Fruit fly (Drosophila melanogaster) whole organism, embryonic: ENCODE measurements around the gene CG5346.

Source experiments
- C15 ChIP-seq: fragments of 200-800 bp; sonication (Bioruptor generic); IDR thresholded peaks from 3 replicates; pipeline ENCODE4 v1.3.6; 2022; ENCODE audit warnings: missing biosample characterization, missing genetic modification characterization
- CG12071 ChIP-seq: fragments of 200-800 bp; sonication (Bioruptor generic); optimal IDR thresholded peaks from 3 replicates; lab custom pipeline; 2018; ENCODE audit warnings: missing biosample characterization, mild to moderate bottlenecking, missing genetic modification characterization
- CG12942 ChIP-seq: fragments of 200-800 bp; sonication (Bioruptor generic); optimal IDR thresholded peaks from 3 replicates; lab custom pipeline; 2016; ENCODE audit warnings: missing biosample characterization, missing genetic modification characterization
- CG13894 ChIP-seq: fragments of 200-800 bp; sonication (Bioruptor generic); optimal IDR thresholded peaks from 3 replicates; lab custom pipeline; 2018; ENCODE audit warnings: missing biosample characterization, mild to moderate bottlenecking, missing genetic modification characterization, moderate library complexity
- CG14050 ChIP-seq: fragments of 200-800 bp; sonication (Bioruptor generic); IDR thresholded peaks from 3 replicates; pipeline ENCODE4 v1.3.6; 2022; ENCODE audit warnings: missing biosample characterization, missing genetic modification characterization
- CG1603 ChIP-seq: fragments of 200-800 bp; sonication (Bioruptor generic); optimal IDR thresholded peaks from 2 replicates; lab custom pipeline; 2019; ENCODE audit warnings: missing biosample characterization, mild to moderate bottlenecking, missing genetic modification characterization, moderate library complexity
- CG17361 ChIP-seq: fragments of 200-800 bp; sonication (Bioruptor generic); IDR thresholded peaks from 3 replicates; pipeline ENCODE4 v1.3.6; 2022; ENCODE audit warnings: missing biosample characterization, missing genetic modification characterization
- CG17912 ChIP-seq: fragments of 200-800 bp; sonication (Bioruptor generic); optimal IDR thresholded peaks from 2 replicates; lab custom pipeline; 2018; ENCODE audit warnings: missing biosample characterization, mild to moderate bottlenecking, missing genetic modification characterization
- CG1832 ChIP-seq: fragments of 200-800 bp; sonication (Bioruptor generic); optimal IDR thresholded peaks from 2 replicates; lab custom pipeline; 2017; ENCODE audit warnings: missing biosample characterization, mild to moderate bottlenecking, missing genetic modification characterization, inconsistent platforms
- CG18764 ChIP-seq: fragments of 200-800 bp; sonication (Bioruptor generic); optimal IDR thresholded peaks from 3 replicates; lab custom pipeline; 2016; ENCODE audit warnings: missing biosample characterization, missing genetic modification characterization
- CG2116 ChIP-seq: fragments of 200-800 bp; sonication (Bioruptor generic); optimal IDR thresholded peaks from 3 replicates; lab custom pipeline; 2018; ENCODE audit warnings: missing biosample characterization, mild to moderate bottlenecking, missing genetic modification characterization
- CG2199 ChIP-seq: fragments of 200-800 bp; sonication (Bioruptor generic); IDR thresholded peaks from 3 replicates; pipeline ENCODE4 v1.3.6; 2022; ENCODE audit warnings: missing biosample characterization, missing genetic modification characterization
- CG2889 ChIP-seq: fragments of 200-800 bp; sonication (Bioruptor generic); IDR thresholded peaks from 3 replicates; pipeline ENCODE4 v1.3.6; 2022; ENCODE audit warnings: missing biosample characterization, missing genetic modification characterization
- CG30403 ChIP-seq: fragments of 200-800 bp; sonication (Bioruptor generic); optimal IDR thresholded peaks from 3 replicates; lab custom pipeline; 2016; ENCODE audit warnings: missing biosample characterization, missing genetic modification characterization
- CG31388 ChIP-seq: fragments of 200-800 bp; sonication (Bioruptor generic); optimal IDR thresholded peaks from 2 replicates; lab custom pipeline; 2016; ENCODE audit warnings: missing biosample characterization, missing genetic modification characterization
- CG3163 ChIP-seq: fragments of 200-800 bp; sonication (Bioruptor generic); optimal IDR thresholded peaks from 3 replicates; lab custom pipeline; 2016; ENCODE audit warnings: missing biosample characterization, missing genetic modification characterization
- CG34422 ChIP-seq: fragments of 200-800 bp; sonication (Bioruptor generic); IDR thresholded peaks from 3 replicates; pipeline ENCODE4 v1.3.6; 2022; ENCODE audit warnings: missing biosample characterization, missing genetic modification characterization
- CG4360 ChIP-seq: fragments of 200-800 bp; sonication (Bioruptor generic); IDR thresholded peaks from 2 replicates; pipeline ENCODE4 v1.3.6; 2022; ENCODE audit warnings: missing biosample characterization, missing genetic modification characterization
- CG6654 ChIP-seq: fragments of 200-800 bp; sonication (Bioruptor generic); optimal IDR thresholded peaks from 2 replicates; lab custom pipeline; 2017; ENCODE audit warnings: missing biosample characterization, mild to moderate bottlenecking, missing genetic modification characterization
- CG6791 ChIP-seq: fragments of 200-800 bp; sonication (Bioruptor generic); IDR thresholded peaks from 3 replicates; pipeline ENCODE4 v1.3.6; 2022; ENCODE audit warnings: missing biosample characterization, missing genetic modification characterization; ENCODE audit not compliant: partially characterized antibody
- CG6813 ChIP-seq: fragments of 200-800 bp; sonication (Bioruptor generic); optimal IDR thresholded peaks from 2 replicates; lab custom pipeline; 2017; ENCODE audit warnings: missing biosample characterization, missing genetic modification characterization, mild to moderate bottlenecking, moderate library complexity, missing genetic modification reagents
- CG7839 ChIP-seq: fragments of 200-800 bp; sonication (Bioruptor generic); optimal IDR thresholded peaks from 3 replicates; lab custom pipeline; 2018; ENCODE audit warnings: missing biosample characterization, mild to moderate bottlenecking, missing genetic modification characterization, moderate library complexity
- CG9817 ChIP-seq: fragments of 200-800 bp; sonication (Bioruptor generic); optimal IDR thresholded peaks from 2 replicates; lab custom pipeline; 2018; ENCODE audit warnings: missing biosample characterization, mild to moderate bottlenecking, missing genetic modification characterization, moderate library complexity
- CTCF ChIP-seq: fragments of 200-800 bp; sonication (Bioruptor generic); optimal IDR thresholded peaks from 2 replicates; lab custom pipeline; 2017; ENCODE audit warnings: missing biosample characterization, mild to moderate bottlenecking, missing genetic modification characterization, moderate library complexity
- Dad ChIP-seq: fragments of 200-800 bp; sonication (Bioruptor generic); optimal IDR thresholded peaks from 3 replicates; lab custom pipeline; 2016; ENCODE audit warnings: missing biosample characterization, missing genetic modification characterization
- ERR ChIP-seq: fragments of 200-800 bp; sonication (Bioruptor generic); optimal IDR thresholded peaks from 2 replicates; lab custom pipeline; 2016; ENCODE audit warnings: missing biosample characterization, missing genetic modification characterization
- Hmx ChIP-seq: fragments of 200-800 bp; sonication (Bioruptor generic); optimal IDR thresholded peaks from 2 replicates; lab custom pipeline; 2016; ENCODE audit warnings: missing biosample characterization, missing genetic modification characterization
- Hr39 ChIP-seq: fragments of >200 bp; optimal IDR thresholded peaks from 2 replicates; lab custom pipeline; 2017
- Poxn ChIP-seq: fragments of 200-800 bp; sonication (Bioruptor generic); IDR thresholded peaks from 2 replicates; pipeline ENCODE4 v1.3.6; 2022; ENCODE audit warnings: missing biosample characterization, missing genetic modification characterization
- Ssrp ChIP-seq: fragments of 200-800 bp; sonication (Bioruptor generic); optimal IDR thresholded peaks from 2 replicates; lab custom pipeline; 2018; ENCODE audit warnings: missing biosample characterization, mild to moderate bottlenecking, missing genetic modification characterization, moderate library complexity
- bcd ChIP-seq: fragments of 200-800 bp; sonication (Bioruptor generic); optimal IDR thresholded peaks from 2 replicates; lab custom pipeline; 2017; ENCODE audit warnings: missing biosample characterization, mild to moderate bottlenecking, missing genetic modification characterization
- chif ChIP-seq, 2 experiments: fragments of 200-800 bp; sonication (Bioruptor generic); optimal IDR thresholded peaks; 3 replicates each; lab custom pipeline; 2016; ENCODE audit warnings: missing biosample characterization in 2 of 2, missing genetic modification characterization in 2 of 2
- cwo ChIP-seq: fragments of 200-800 bp; sonication (Bioruptor generic); optimal IDR thresholded peaks from 3 replicates; lab custom pipeline; 2017; ENCODE audit warnings: missing biosample characterization, missing genetic modification characterization, mild to moderate bottlenecking, moderate library complexity, missing genetic modification reagents
- dmrt99B ChIP-seq: fragments of 200-800 bp; sonication (Bioruptor generic); optimal IDR thresholded peaks from 2 replicates; lab custom pipeline; 2018; ENCODE audit warnings: missing biosample characterization, mild to moderate bottlenecking, missing genetic modification characterization, moderate library complexity
- dpn ChIP-seq, 2 experiments: fragments of 200-800 bp; sonication (Bioruptor generic); optimal IDR thresholded peaks; 3 replicates each; lab custom pipeline; 2016; ENCODE audit warnings: missing biosample characterization in 2 of 2, missing genetic modification characterization in 2 of 2
- esg ChIP-seq: fragments of 200-800 bp; sonication (Bioruptor generic); conservative IDR thresholded peaks from 2 replicates; pipeline ENCODE4 v1.3.6; 2022; ENCODE audit warnings: missing biosample characterization, missing genetic modification characterization
- ftz-f1 ChIP-seq: fragments of 200-800 bp; sonication (Bioruptor generic); optimal IDR thresholded peaks from 2 replicates; lab custom pipeline; 2016; ENCODE audit warnings: missing biosample characterization, missing genetic modification characterization
- grau ChIP-seq: fragments of 200-800 bp; optimal IDR thresholded peaks from 3 replicates; lab custom pipeline; 2019; ENCODE audit warnings: missing biosample characterization, mild to moderate bottlenecking, missing genetic modification characterization, moderate library complexity
- kah ChIP-seq: fragments of 200-800 bp; sonication (Bioruptor generic); optimal IDR thresholded peaks from 2 replicates; lab custom pipeline; 2018; ENCODE audit warnings: missing biosample characterization, mild to moderate bottlenecking, missing genetic modification characterization
- knrl ChIP-seq: fragments of 200-800 bp; sonication (Bioruptor generic); IDR thresholded peaks from 3 replicates; pipeline ENCODE4 v1.3.6; 2022; ENCODE audit warnings: missing biosample characterization, missing genetic modification characterization; ENCODE audit not compliant: partially characterized antibody
- pfk ChIP-seq: fragments of 200-800 bp; sonication (Bioruptor generic); optimal IDR thresholded peaks from 2 replicates; lab custom pipeline; 2018; ENCODE audit warnings: missing biosample characterization, mild to moderate bottlenecking, missing genetic modification characterization, moderate library complexity
- rib ChIP-seq: fragments of 200-800 bp; sonication (Bioruptor generic); IDR thresholded peaks from 2 replicates; pipeline ENCODE4 v1.3.6; 2022; ENCODE audit warnings: missing biosample characterization, missing genetic modification characterization
- shn ChIP-seq: fragments of 200-800 bp; sonication (Bioruptor generic); optimal IDR thresholded peaks from 3 replicates; lab custom pipeline; 2016; ENCODE audit warnings: missing biosample characterization, missing genetic modification characterization
- slou ChIP-seq: fragments of 200-800 bp; sonication (Bioruptor generic); optimal IDR thresholded peaks from 3 replicates; lab custom pipeline; 2016; ENCODE audit warnings: missing biosample characterization, missing genetic modification characterization
- stc ChIP-seq: fragments of 200-800 bp; sonication (Bioruptor generic); IDR thresholded peaks from 2 replicates; pipeline ENCODE4 v1.3.6; 2022; ENCODE audit warnings: missing biosample characterization, missing genetic modification characterization
- ttk ChIP-seq: fragments of 200-800 bp; sonication (Bioruptor generic); IDR thresholded peaks from 2 replicates; pipeline ENCODE4 v2.1.2; 2022; ENCODE audit warnings: missing biosample characterization, missing genetic modification characterization
- tup ChIP-seq: fragments of 200-800 bp; sonication (Bioruptor generic); optimal IDR thresholded peaks from 2 replicates; lab custom pipeline; 2016; ENCODE audit warnings: missing biosample characterization, mild to moderate bottlenecking, missing genetic modification characterization, moderate library complexity
- unc-4 ChIP-seq: fragments of 200-800 bp; sonication (Bioruptor generic); IDR thresholded peaks from 2 replicates; pipeline ENCODE4 v1.3.6; 2022; ENCODE audit warnings: missing biosample characterization, missing genetic modification characterization; ENCODE audit not compliant: partially characterized antibody
- usp ChIP-seq: fragments of >200 bp; optimal IDR thresholded peaks from 2 replicates; lab custom pipeline; 2017; ENCODE audit warnings: missing biosample characterization, missing genetic modification characterization
- vfl ChIP-seq: fragments of 200-800 bp; sonication (Bioruptor generic); optimal IDR thresholded peaks from 2 replicates; lab custom pipeline; 2016; ENCODE audit warnings: missing biosample characterization, missing genetic modification characterization
- wek ChIP-seq: fragments of 200-800 bp; sonication (Bioruptor generic); optimal IDR thresholded peaks from 3 replicates; lab custom pipeline; 2018; ENCODE audit warnings: missing biosample characterization, mild to moderate bottlenecking, missing genetic modification characterization, moderate library complexity

The CG5346 gene

dm6 chr3R:22494523-22495309, 33.7 kb downstream of the CG5346 start (continued):
- no peak for TF ChIP-seq usp
- TF ChIP-seq shn (GFP tag; lab: Kevin White, UChicago), result no peak
- TF ChIP-seq CG12071 (GFP tag; lab: Kevin White, UChicago), result no peak
- peak; percentile 22 for TF ChIP-seq CG6654 (GFP tag; lab: Kevin White, UChicago)
- TF ChIP-seq ERR (GFP tag; lab: Kevin White, UChicago), result no peak
- no peak for TF ChIP-seq Ssrp
- TF ChIP-seq dpn (GFP tag; optimal IDR thresholded peaks at IDR 0.05; lab: Kevin White, UChicago), result no peak
- TF ChIP-seq CG13894 (tag; lab: Kevin White, UChicago), result no peak
- TF ChIP-seq CG1832, result no peak
- peak; percentile 52 for TF ChIP-seq CG30403 (GFP tag; lab: Kevin White, UChicago)
- no peak for TF ChIP-seq CG2199
- no peak for TF ChIP-seq CG12942 (GFP tag; lab: Kevin White, UChicago)
- TF ChIP-seq CG1603 (tag; lab: Kevin White, UChicago), result peak; percentile 45
- TF ChIP-seq CG18764 (GFP tag; lab: Kevin White, UChicago), result no peak
- no peak for TF ChIP-seq CG2116 (GFP tag; lab: Kevin White, UChicago)
- no peak for TF ChIP-seq Hmx (GFP tag; lab: Kevin White, UChicago)
- no peak for TF ChIP-seq pfk
- no peak for TF ChIP-seq slou (GFP tag; lab: Kevin White, UChicago)
- TF ChIP-seq unc-4, result no peak
- TF ChIP-seq C15 (GFP tag; lab: Robert Waterston, UW), result no peak
- no peak for TF ChIP-seq Dad
- no peak for TF ChIP-seq CTCF (GFP tag; lab: Kevin White, UChicago)
- TF ChIP-seq CG6791 (GFP tag; lab: Robert Waterston, UW), result no peak
- no peak for TF ChIP-seq CG4360 (GFP tag; lab: Robert Waterston, UW)
- TF ChIP-seq CG17912 (GFP tag; lab: Kevin White, UChicago), result no peak
- no peak for TF ChIP-seq CG6813
- TF ChIP-seq bcd, result peak; percentile 39
- no peak for TF ChIP-seq knrl
- no peak for TF ChIP-seq rib
- no peak for TF ChIP-seq Hr39 (lab: Kevin White, UChicago)
- TF ChIP-seq CG3163 (GFP tag; lab: Kevin White, UChicago), result no peak
- TF ChIP-seq CG7839 (tag; lab: Kevin White, UChicago), result peak; percentile 58
- TF ChIP-seq dmrt99B (tag; lab: Kevin White, UChicago), result no peak
- TF ChIP-seq esg (GFP tag; lab: Robert Waterston, UW), result no peak
- no peak for TF ChIP-seq vfl (GFP tag; lab: Kevin White, UChicago)
- no peak for TF ChIP-seq Poxn (GFP tag; lab: Robert Waterston, UW)
- no peak for TF ChIP-seq stc
- no peak for TF ChIP-seq tup (GFP tag; lab: Kevin White, UChicago)
- no peak for TF ChIP-seq CG34422
- TF ChIP-seq ftz-f1 (GFP tag; lab: Kevin White, UChicago), result no peak
- no peak for TF ChIP-seq kah
- TF ChIP-seq CG2889 (GFP tag; lab: Robert Waterston, UW), result no peak
- no peak for TF ChIP-seq chif (GFP tag; optimal IDR thresholded peaks at IDR 0.05; lab: Kevin White, UChicago)
- TF ChIP-seq grau (tag; lab: Kevin White, UChicago), result peak; percentile 72
- no peak for TF ChIP-seq CG17361 (GFP tag; lab: Robert Waterston, UW)
- TF ChIP-seq cwo, result peak; percentile 54
- TF ChIP-seq CG14050 (GFP tag; lab: Robert Waterston, UW), result 0 out of 3 replicates have a peak, but pooled peaks have one; percentile 35
- TF ChIP-seq CG9817 (tag; lab: Kevin White, UChicago), result peak; percentile 36
- no peak for TF ChIP-seq wek (GFP tag; lab: Kevin White, UChicago)
- no peak for TF ChIP-seq CG31388
- 0 out of 2 replicates have a peak, but pooled peaks have one; percentile 15 for TF ChIP-seq ttk (GFP tag; lab: Robert Waterston, UW)
